Fruit fly (Drosophila melanogaster) whole organism, embryonic: ENCODE results near the gene L2HGDH.

Source experiments
- Bgb ChIP-seq: fragments of 200-800 bp; sonication (Bioruptor generic); IDR thresholded peaks from 2 replicates; pipeline ENCODE4 v1.3.6; 2022; ENCODE audit warnings: missing biosample characterization, missing genetic modification characterization; ENCODE audit not compliant: partially characterized antibody
- CG10543 ChIP-seq: fragments of 200-800 bp; sonication (Bioruptor generic); optimal IDR thresholded peaks from 3 replicates; lab custom pipeline; 2017; ENCODE audit warnings: missing biosample characterization, mild to moderate bottlenecking, missing genetic modification characterization, moderate library complexity
- CG11247 ChIP-seq: fragments of 200-800 bp; sonication (Bioruptor generic); IDR thresholded peaks from 2 replicates; pipeline ENCODE4 v1.3.6; 2022; ENCODE audit warnings: missing biosample characterization, missing genetic modification characterization
- CG11456 ChIP-seq: fragments of 200-800 bp; sonication (Bioruptor generic); IDR thresholded peaks from 3 replicates; pipeline ENCODE4 v1.3.6; 2022; ENCODE audit warnings: missing biosample characterization, missing genetic modification characterization
- CG1233 ChIP-seq: fragments of 200-800 bp; sonication (Bioruptor generic); optimal IDR thresholded peaks from 4 replicates; lab custom pipeline; 2018; ENCODE audit warnings: missing biosample characterization, mild to moderate bottlenecking, missing genetic modification characterization
- CG14050 ChIP-seq: fragments of 200-800 bp; sonication (Bioruptor generic); IDR thresholded peaks from 3 replicates; pipeline ENCODE4 v1.3.6; 2022; ENCODE audit warnings: missing biosample characterization, missing genetic modification characterization
- CG14441 ChIP-seq: fragments of 200-800 bp; sonication (Bioruptor generic); IDR thresholded peaks from 2 replicates; pipeline ENCODE4 v1.3.6; 2022; ENCODE audit warnings: missing biosample characterization, missing genetic modification characterization
- CG14860 ChIP-seq: fragments of 200-800 bp; sonication (Bioruptor generic); IDR thresholded peaks from 3 replicates; pipeline ENCODE4 v1.3.6; 2022; ENCODE audit warnings: missing biosample characterization, missing genetic modification characterization; ENCODE audit not compliant: partially characterized antibody
- CG15601 ChIP-seq: fragments of 200-800 bp; sonication (Bioruptor generic); optimal IDR thresholded peaks from 3 replicates; lab custom pipeline; 2019; ENCODE audit warnings: missing biosample characterization, mild to moderate bottlenecking, missing genetic modification characterization, moderate library complexity
- CG2120 ChIP-seq: fragments of 200-800 bp; sonication (Bioruptor generic); optimal IDR thresholded peaks from 3 replicates; lab custom pipeline; 2016; ENCODE audit warnings: missing biosample characterization, missing genetic modification characterization
- CG30020 ChIP-seq: fragments of 200-800 bp; optimal IDR thresholded peaks from 2 replicates; lab custom pipeline; 2019; ENCODE audit warnings: missing biosample characterization, mild to moderate bottlenecking, missing genetic modification characterization, moderate library complexity
- CG30403 ChIP-seq: fragments of 200-800 bp; sonication (Bioruptor generic); optimal IDR thresholded peaks from 3 replicates; lab custom pipeline; 2016; ENCODE audit warnings: missing biosample characterization, missing genetic modification characterization
- CG31441 ChIP-seq: fragments of 200-800 bp; sonication (Bioruptor generic); IDR thresholded peaks from 2 replicates; pipeline ENCODE4 v1.3.6; 2022; ENCODE audit warnings: missing biosample characterization, missing genetic modification characterization
- CG33213 ChIP-seq: fragments of 200-800 bp; sonication (Bioruptor generic); optimal IDR thresholded peaks from 3 replicates; lab custom pipeline; 2016; ENCODE audit warnings: missing biosample characterization, missing genetic modification characterization
- CG34422 ChIP-seq: fragments of 200-800 bp; sonication (Bioruptor generic); IDR thresholded peaks from 3 replicates; pipeline ENCODE4 v1.3.6; 2022; ENCODE audit warnings: missing biosample characterization, missing genetic modification characterization
- CG4360 ChIP-seq: fragments of 200-800 bp; sonication (Bioruptor generic); IDR thresholded peaks from 2 replicates; pipeline ENCODE4 v1.3.6; 2022; ENCODE audit warnings: missing biosample characterization, missing genetic modification characterization
- CG5180 ChIP-seq: fragments of 200-800 bp; sonication (Bioruptor generic); optimal IDR thresholded peaks from 3 replicates; lab custom pipeline; 2017; ENCODE audit warnings: missing biosample characterization, missing genetic modification characterization, mild to moderate bottlenecking, moderate library complexity, missing genetic modification reagents
- CG5953 ChIP-seq: fragments of 200-800 bp; sonication (Bioruptor generic); IDR thresholded peaks from 2 replicates; pipeline ENCODE4 v1.3.6; 2022; ENCODE audit warnings: missing biosample characterization, missing genetic modification characterization
- CG9797 ChIP-seq: fragments of 200-800 bp; sonication (Bioruptor generic); optimal IDR thresholded peaks from 3 replicates; lab custom pipeline; 2018; ENCODE audit warnings: missing biosample characterization, mild to moderate bottlenecking, missing genetic modification characterization
- CoRest ChIP-seq: fragments of 200-800 bp; sonication (Bioruptor generic); optimal IDR thresholded peaks from 3 replicates; lab custom pipeline; 2018; ENCODE audit warnings: missing biosample characterization, mild to moderate bottlenecking, missing genetic modification characterization, moderate library complexity
- Dbx ChIP-seq: fragments of 200-800 bp; sonication (Bioruptor generic); IDR thresholded peaks from 3 replicates; pipeline ENCODE4 v1.3.6; 2022; ENCODE audit warnings: missing biosample characterization, missing genetic modification characterization
- E2f2 ChIP-seq: fragments of 200-800 bp; sonication (Bioruptor generic); IDR thresholded peaks from 2 replicates; pipeline ENCODE4 v1.3.6; 2022; ENCODE audit warnings: missing biosample characterization, missing genetic modification characterization
- Ets97D ChIP-seq: fragments of 200-800 bp; sonication (Bioruptor generic); optimal IDR thresholded peaks from 3 replicates; lab custom pipeline; 2016; ENCODE audit warnings: missing biosample characterization, missing genetic modification characterization
- Fer1 ChIP-seq: fragments of 200-800 bp; sonication (Bioruptor generic); optimal IDR thresholded peaks from 2 replicates; lab custom pipeline; 2017; ENCODE audit warnings: missing biosample characterization, mild to moderate bottlenecking, missing genetic modification characterization
- Gug ChIP-seq: fragments of 200-800 bp; sonication (Bioruptor generic); IDR thresholded peaks from 4 replicates; pipeline ENCODE4 v1.3.6; 2022; ENCODE audit warnings: missing biosample characterization, missing genetic modification characterization
- HLHmδ ChIP-seq: fragments of 200-800 bp; sonication (Bioruptor generic); optimal IDR thresholded peaks from 2 replicates; lab custom pipeline; 2018; ENCODE audit warnings: missing biosample characterization, mild to moderate bottlenecking, missing genetic modification characterization, moderate library complexity
- Hand ChIP-seq: fragments of 200-800 bp; sonication (Bioruptor generic); optimal IDR thresholded peaks from 2 replicates; lab custom pipeline; 2017; ENCODE audit warnings: mild to moderate bottlenecking, missing biosample characterization, missing genetic modification reagents, missing genetic modification characterization
- Mes4 ChIP-seq: fragments of 200-800 bp; sonication (Bioruptor generic); optimal IDR thresholded peaks from 2 replicates; lab custom pipeline; 2016; ENCODE audit warnings: missing biosample characterization, missing genetic modification characterization
- Side ChIP-seq: fragments of 200-800 bp; sonication (Bioruptor generic); optimal IDR thresholded peaks from 2 replicates; lab custom pipeline; 2016; ENCODE audit warnings: missing biosample characterization, missing genetic modification characterization
- Tbp ChIP-seq: fragments of >200 bp; optimal IDR thresholded peaks from 2 replicates; lab custom pipeline; 2018; ENCODE audit warnings: missing biosample characterization, missing genetic modification characterization
- Xbp1 ChIP-seq: fragments of 200-800 bp; sonication (Bioruptor generic); optimal IDR thresholded peaks from 3 replicates; lab custom pipeline; 2016; ENCODE audit warnings: missing biosample characterization, mild to moderate bottlenecking, missing genetic modification characterization
- YL-1 ChIP-seq: fragments of 200-800 bp; sonication (Bioruptor generic); optimal IDR thresholded peaks from 3 replicates; lab custom pipeline; 2017; ENCODE audit warnings: missing biosample characterization, mild to moderate bottlenecking, missing genetic modification characterization
- ac ChIP-seq: fragments of 200-800 bp; sonication (Bioruptor generic); optimal IDR thresholded peaks from 3 replicates; lab custom pipeline; 2017; ENCODE audit warnings: missing biosample characterization, mild to moderate bottlenecking, missing genetic modification characterization
- chn ChIP-seq: fragments of 200-800 bp; sonication (Bioruptor generic); optimal IDR thresholded peaks from 2 replicates; lab custom pipeline; 2016; ENCODE audit warnings: missing biosample characterization, missing genetic modification characterization
- crp ChIP-seq, 2 experiments: fragments of 200-800 bp; sonication (Bioruptor generic); optimal IDR thresholded peaks; 2 replicates in 1 of 2; 3 replicates in 1 of 2; lab custom pipeline; 2017; ENCODE audit warnings: missing biosample characterization in 2 of 2, missing genetic modification characterization in 2 of 2, mild to moderate bottlenecking in 1 of 2, moderate library complexity in 1 of 2
- dimm ChIP-seq: fragments of 200-800 bp; sonication (Bioruptor generic); IDR thresholded peaks from 2 replicates; pipeline ENCODE4 v1.3.6; 2022; ENCODE audit warnings: missing biosample characterization, missing genetic modification characterization
- gce ChIP-seq: fragments of 200-800 bp; sonication (Bioruptor generic); IDR thresholded peaks from 3 replicates; pipeline ENCODE4 v1.3.6; 2022; ENCODE audit warnings: missing biosample characterization, missing genetic modification characterization
- hbn ChIP-seq: fragments of 200-800 bp; sonication (Bioruptor generic); IDR thresholded peaks from 2 replicates; pipeline ENCODE4 v1.3.6; 2022; ENCODE audit warnings: missing biosample characterization, missing genetic modification characterization; ENCODE audit not compliant: partially characterized antibody
- inv ChIP-seq: fragments of 200-800 bp; sonication (Bioruptor generic); IDR thresholded peaks from 2 replicates; pipeline ENCODE4 v1.3.6; 2022; ENCODE audit warnings: missing biosample characterization, missing genetic modification characterization; ENCODE audit not compliant: partially characterized antibody
- kni ChIP-seq: fragments of 200-800 bp; sonication (Bioruptor generic); optimal IDR thresholded peaks from 3 replicates; lab custom pipeline; 2017; ENCODE audit warnings: mild to moderate bottlenecking, missing biosample characterization, missing genetic modification reagents, missing genetic modification characterization
- lab ChIP-seq: fragments of 200-800 bp; sonication (Bioruptor generic); optimal IDR thresholded peaks from 3 replicates; lab custom pipeline; 2017; ENCODE audit warnings: missing biosample characterization, missing genetic modification characterization, mild to moderate bottlenecking, moderate library complexity, missing genetic modification reagents
- luna ChIP-seq: fragments of 200-800 bp; sonication (Bioruptor generic); optimal IDR thresholded peaks from 2 replicates; lab custom pipeline; 2016; ENCODE audit warnings: missing biosample characterization, missing genetic modification characterization
- maf-S ChIP-seq: fragments of 200-800 bp; sonication (Bioruptor generic); optimal IDR thresholded peaks from 2 replicates; lab custom pipeline; 2016; ENCODE audit warnings: missing biosample characterization, missing genetic modification characterization
- mam ChIP-seq: fragments of 200-800 bp; sonication (Bioruptor generic); optimal IDR thresholded peaks from 3 replicates; lab custom pipeline; 2016; ENCODE audit warnings: missing biosample characterization, missing genetic modification characterization
- row ChIP-seq: fragments of 200-800 bp; sonication (Bioruptor generic); IDR thresholded peaks from 3 replicates; pipeline ENCODE4 v1.3.6; 2022; ENCODE audit warnings: missing biosample characterization, missing genetic modification characterization
- sd ChIP-seq: fragments of 200-800 bp; sonication (Bioruptor generic); optimal IDR thresholded peaks from 3 replicates; lab custom pipeline; 2018; ENCODE audit warnings: missing biosample characterization, mild to moderate bottlenecking, missing genetic modification characterization, moderate library complexity
- stwl ChIP-seq: fragments of 200-800 bp; sonication (Bioruptor generic); optimal IDR thresholded peaks from 3 replicates; lab custom pipeline; 2018; ENCODE audit warnings: missing biosample characterization, mild to moderate bottlenecking, missing genetic modification characterization, moderate library complexity
- tap ChIP-seq: fragments of 200-800 bp; optimal IDR thresholded peaks from 3 replicates; lab custom pipeline; 2019; ENCODE audit warnings: missing biosample characterization, mild to moderate bottlenecking, missing genetic modification characterization, moderate library complexity
- trem ChIP-seq: fragments of 200-800 bp; optimal IDR thresholded peaks from 3 replicates; lab custom pipeline; 2019; ENCODE audit warnings: missing biosample characterization, mild to moderate bottlenecking, missing genetic modification characterization, moderate library complexity
- wdn ChIP-seq: fragments of 200-800 bp; sonication (Bioruptor generic); IDR thresholded peaks from 2 replicates; pipeline ENCODE4 v1.3.6; 2022; ENCODE audit warnings: missing biosample characterization, missing genetic modification characterization
- zen2 ChIP-seq: fragments of 200-800 bp; sonication (Bioruptor generic); IDR thresholded peaks from 3 replicates; pipeline ENCODE4 v1.3.6; 2022; ENCODE audit warnings: missing biosample characterization, missing genetic modification characterization; ENCODE audit not compliant: partially characterized antibody

Gene L2HGDH

dm6 chr2L:18951674-18952073 is 22.6 kb downstream of the L2HGDH start, which contains the start of gene Nedd8 (continued):
- TF ChIP-seq ac: no peak
- no peak for TF ChIP-seq CG10543 (GFP tag; lab: Kevin White, UChicago)
- TF ChIP-seq hbn (GFP tag; lab: Robert Waterston, UW): peak; percentile 90
- peak; percentile 15 for TF ChIP-seq CG33213 (GFP tag; lab: Kevin White, UChicago)
- TF ChIP-seq zen2 (GFP tag; lab: Robert Waterston, UW): peak; percentile 81
- peak; percentile 42; the same call in 2 of the 3 replicates for TF ChIP-seq row (GFP tag; lab: Robert Waterston, UW)
- TF ChIP-seq maf-S (GFP tag; lab: Kevin White, UChicago): no peak
- TF ChIP-seq Tbp (GFP tag; lab: Kevin White, UChicago): no peak
- peak; percentile 89 for TF ChIP-seq stwl (tag; lab: Kevin White, UChicago)
- TF ChIP-seq CG5953: no peak
- TF ChIP-seq CG31441 (GFP tag; lab: Robert Waterston, UW): no peak
- TF ChIP-seq CG14860 (GFP tag; lab: Robert Waterston, UW): peak; percentile 77
- peak; percentile 83 for TF ChIP-seq Ets97D (GFP tag; lab: Kevin White, UChicago)
- peak; percentile 46 for TF ChIP-seq CG2120
- peak; percentile 94 for TF ChIP-seq Bgb
- TF ChIP-seq luna: no peak
- TF ChIP-seq CG11456 (GFP tag; lab: Robert Waterston, UW): no peak
- peak; percentile 75 for TF ChIP-seq YL-1 (GFP tag; lab: Kevin White, UChicago)
- TF ChIP-seq wdn (GFP tag; lab: Robert Waterston, UW): no peak
- TF ChIP-seq CG4360 (GFP tag; lab: Robert Waterston, UW): no peak
- TF ChIP-seq CoRest (tag; lab: Kevin White, UChicago): peak; percentile 29
- peak; percentile 21 for TF ChIP-seq CG30020 (tag; lab: Kevin White, UChicago)
- 0 out of 3 replicates have a peak, but pooled peaks have one; percentile 30 for TF ChIP-seq Dbx (GFP tag; lab: Robert Waterston, UW)
- no peak for TF ChIP-seq CG1233 (GFP tag; lab: Kevin White, UChicago)
- TF ChIP-seq HLHmδ: no peak
- no peak for TF ChIP-seq dimm (GFP tag; lab: Robert Waterston, UW)
- no peak; the same call in 2 of the 3 replicates for TF ChIP-seq CG34422 (GFP tag; lab: Robert Waterston, UW)
- peak; percentile 15 for TF ChIP-seq sd (tag; lab: Kevin White, UChicago)
- peak; percentile 76 for TF ChIP-seq inv (GFP tag; lab: Robert Waterston, UW)
- TF ChIP-seq E2f2 (GFP tag; lab: Robert Waterston, UW): peak; percentile 76
- no peak for TF ChIP-seq CG14441
- no peak for TF ChIP-seq Mes4 (GFP tag; lab: Kevin White, UChicago)
- TF ChIP-seq kni (GFP tag; lab: Kevin White, UChicago): no peak
- no peak for TF ChIP-seq Gug (GFP tag; lab: Robert Waterston, UW)
- TF ChIP-seq chn (GFP tag; lab: Kevin White, UChicago): no peak
- TF ChIP-seq mam (GFP tag; lab: Kevin White, UChicago): no peak
- TF ChIP-seq lab (GFP tag; lab: Kevin White, UChicago): no peak
- peak; percentile 27 to 76 for TF ChIP-seq crp (GFP tag; optimal IDR thresholded peaks at IDR 0.05; lab: Kevin White, UChicago)
- no peak for TF ChIP-seq Side (GFP tag; lab: Kevin White, UChicago)
- no peak for TF ChIP-seq CG30403 (GFP tag; lab: Kevin White, UChicago)
- TF ChIP-seq CG14050 (GFP tag; lab: Robert Waterston, UW): no peak
- TF ChIP-seq CG9797 (GFP tag; lab: Kevin White, UChicago): peak; percentile 76
- no peak for TF ChIP-seq tap
- no peak for TF ChIP-seq CG15601 (tag; lab: Kevin White, UChicago)
- TF ChIP-seq Xbp1: no peak
- TF ChIP-seq trem (tag; lab: Kevin White, UChicago): peak; percentile 48
- TF ChIP-seq CG11247 (GFP tag; lab: Robert Waterston, UW): no peak
- TF ChIP-seq Hand: no peak
- TF ChIP-seq Fer1 (GFP tag; lab: Kevin White, UChicago): no peak
- TF ChIP-seq CG5180: no peak
- TF ChIP-seq gce (GFP tag; lab: Robert Waterston, UW): no peak
